Worm (Caenorhabditis elegans): ENCODE measurements around the gene M03A8.3.

M03A8.3 gene

ce11 chrX:6807137-6807861 lies 7.4 kb downstream of the M03A8.3 start (continued):
- TF ChIP-seq zip-4 (GFP tag; optimal IDR thresholded peaks at IDR 0.05) (no peak), nhr-12 (tag; optimal IDR thresholded peaks at IDR 0.05) (no peak), mab-9 (GFP tag; IDR thresholded peaks at IDR 0.05) (no peak), lir-3 (tag; optimal IDR thresholded peaks at IDR 0.05; ENCODE audit: poor library complexity) (no peak), mdl-1 (tag; optimal IDR thresholded peaks at IDR 0.05) (no peak), nhr-19 (GFP tag; conservative IDR thresholded peaks at IDR 0.05) (no peak), ztf-4 (tag; optimal IDR thresholded peaks at IDR 0.05) (no peak), lsy-2 (tag; optimal IDR thresholded peaks at IDR 0.05) (peak; percentile 9 to 20), ceh-8 (GFP tag; optimal IDR thresholded peaks at IDR 0.05) (no peak), ceh-82 (tag; optimal IDR thresholded peaks at IDR 0.05) (no peak), nhr-20 (tag; optimal IDR thresholded peaks at IDR 0.05) (peak; percentile 70), nhr-85 (tag) (peak; percentile 40), nhr-237 (tag; optimal IDR thresholded peaks at IDR 0.05) (no peak), lin-39 (tag; optimal IDR thresholded peaks at IDR 0.05) (no peak), ztf-11 (tag; optimal IDR thresholded peaks at IDR 0.05) (no peak), ceh-63 (GFP tag; optimal IDR thresholded peaks at IDR 0.05) (no peak), xbp-1 (tag; optimal IDR thresholded peaks at IDR 0.05) (no peak), fos-1 (tag; optimal IDR thresholded peaks at IDR 0.05) (no peak), dpl-1 (GFP tag; optimal IDR thresholded peaks at IDR 0.05) (peak in 1 of 3 experiments; percentile 24), blmp-1 (tag; optimal IDR thresholded peaks at IDR 0.05) (peak; percentile 6), pag-3 (tag; optimal IDR thresholded peaks at IDR 0.05; ENCODE audit: borderline replicate concordance, insufficient read depth) (no peak), pax-3 (tag; optimal IDR thresholded peaks at IDR 0.05) (no peak), egl-13 (tag; optimal IDR thresholded peaks at IDR 0.05) (no peak), nhr-90 (tag; optimal IDR thresholded peaks at IDR 0.05; ENCODE audit: poor library complexity) (peak; percentile 29), C04F5.9 (tag; optimal IDR thresholded peaks at IDR 0.05) (no peak), snpc-4 (tag; optimal IDR thresholded peaks at IDR 0.05) (no peak), ces-1 (GFP tag; optimal IDR thresholded peaks at IDR 0.05) (no peak), mef-2 (tag; optimal IDR thresholded peaks at IDR 0.05) (no peak), swsn-7 (tag; optimal IDR thresholded peaks at IDR 0.05) (no peak), nhr-71 (tag; optimal IDR thresholded peaks at IDR 0.05) (peak; percentile 44), lin-15B (tag; optimal IDR thresholded peaks at IDR 0.05) (no peak), fkh-8 (tag; optimal IDR thresholded peaks at IDR 0.05) (no peak), isw-1 (GFP tag; IDR thresholded peaks at IDR 0.05) (no peak), tbx-2 (tag; optimal IDR thresholded peaks at IDR 0.05) (no peak), unc-62 (GFP tag; optimal IDR thresholded peaks at IDR 0.05) (no peak), Y116A8C.19 (tag; optimal IDR thresholded peaks at IDR 0.05; ENCODE audit: borderline replicate concordance) (no peak), fkh-4 (tag; optimal IDR thresholded peaks at IDR 0.05; ENCODE audit: borderline replicate concordance) (no peak), vab-15 (tag; optimal IDR thresholded peaks at IDR 0.05) (no peak), F16B12.6 (tag; optimal IDR thresholded peaks at IDR 0.05) (no peak), aly-2 (tag; optimal IDR thresholded peaks at IDR 0.05) (no peak), nhr-11 (tag; optimal IDR thresholded peaks at IDR 0.05) (no peak), fkh-10 (GFP tag; optimal IDR thresholded peaks at IDR 0.05) (no peak)

- TF ChIP-seq ama-1 (optimal IDR thresholded peaks at IDR 0.05) (no peak), grh-1 (GFP tag; IDR thresholded peaks at IDR 0.05) (peak; percentile 84), egl-27 (tag; optimal IDR thresholded peaks at IDR 0.05) (no peak), efl-1 (optimal IDR thresholded peaks at IDR 0.05) (no peak), efl-1 (GFP tag; optimal IDR thresholded peaks at IDR 0.05 in 1 of 2) (peak in 1 of 2 experiments; percentile 9), sptf-1 (tag; optimal IDR thresholded peaks at IDR 0.05) (no peak), ceh-90 (tag; optimal IDR thresholded peaks at IDR 0.05) (no peak), lin-14 (GFP tag; optimal IDR thresholded peaks at IDR 0.05) (peak; percentile 63), blmp-1 (tag; optimal IDR thresholded peaks at IDR 0.05) (peak; percentile 93), ztf-4 (tag; optimal IDR thresholded peaks at IDR 0.05) (no peak), fos-1 (tag; optimal IDR thresholded peaks at IDR 0.05) (no peak), unc-130 (tag; optimal IDR thresholded peaks at IDR 0.05) (no peak), irx-1 (tag; optimal IDR thresholded peaks at IDR 0.05) (no peak), hlh-4 (tag; optimal IDR thresholded peaks at IDR 0.05) (no peak), nhr-76 (tag; optimal IDR thresholded peaks at IDR 0.05) (peak; percentile 8), unc-62 (GFP tag; optimal IDR thresholded peaks at IDR 0.05) (no peak), nhr-20 (tag; optimal IDR thresholded peaks at IDR 0.05) (no peak), fkh-4 (tag; optimal IDR thresholded peaks at IDR 0.05; ENCODE audit: borderline replicate concordance) (no peak)
Observed at ce11 chrX:6808239-6808638, 8.4 kb downstream of the M03A8.3 start.
